Fruit fly (Drosophila melanogaster): ENCODE results near the gene CG14073.

The CG14073 gene

DNA sequence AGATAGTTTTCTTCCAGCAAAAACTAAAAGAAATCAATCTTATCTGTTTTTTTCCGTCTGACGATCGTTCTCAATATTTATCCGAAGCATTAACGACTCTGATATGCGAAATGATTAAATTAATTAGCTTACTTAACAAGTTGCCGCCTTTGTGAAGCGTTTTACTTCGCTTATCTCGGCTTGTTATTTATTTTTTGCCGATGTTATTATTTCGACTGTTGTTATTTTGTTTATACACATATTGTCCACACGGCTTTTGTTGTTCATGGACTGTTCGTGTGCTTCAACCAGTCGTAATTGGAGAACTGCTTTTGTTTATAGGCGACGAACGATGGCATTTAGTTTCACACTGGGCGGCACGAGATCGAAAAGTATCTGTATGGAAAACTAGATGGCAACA lies 12.8 kb upstream of the CG14073 start (continued):
- no peak for TF ChIP-seq CG8119 (GFP tag; IDR thresholded peaks at IDR 0.05)
- TF ChIP-seq CG11902 (GFP tag; optimal IDR thresholded peaks at IDR 0.05), result no peak
- TF ChIP-seq ss (GFP tag; optimal IDR thresholded peaks at IDR 0.05), result peak in 1 of 2 experiments; percentile 0
- TF ChIP-seq acj6 (GFP tag; optimal IDR thresholded peaks at IDR 0.05), result no peak
- no peak for TF ChIP-seq CG11762 (GFP tag; optimal IDR thresholded peaks at IDR 0.05; ENCODE audit: insufficient read depth)
- no peak for TF ChIP-seq CG7368 (GFP tag; optimal IDR thresholded peaks at IDR 0.05)

DNA sequence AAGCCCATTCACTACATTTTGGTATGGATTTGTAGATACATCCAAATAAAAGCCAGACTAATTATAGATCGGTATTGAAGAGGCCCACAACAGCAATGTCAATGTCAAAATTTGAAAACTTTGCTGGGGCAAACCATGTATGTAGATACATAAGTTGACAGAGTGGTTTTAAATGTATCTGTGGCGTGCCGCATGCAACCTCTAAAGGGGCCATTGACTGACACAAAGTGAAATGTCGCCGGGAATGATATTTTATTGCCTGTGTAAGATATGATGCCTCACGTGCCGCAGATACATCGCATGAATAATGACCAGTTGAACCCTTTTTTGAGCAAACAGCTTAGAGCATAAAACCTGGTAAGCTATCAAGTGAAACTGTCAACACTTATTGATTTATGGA lies 12.2 kb upstream of the CG14073 start:
- TF ChIP-seq topi (GFP tag; optimal IDR thresholded peaks at IDR 0.05) (no peak), fd59A (GFP tag; optimal IDR thresholded peaks at IDR 0.05) (no peak), dac (GFP tag; optimal IDR thresholded peaks at IDR 0.05) (no peak), Smox (GFP tag; optimal IDR thresholded peaks at IDR 0.05) (no peak), salr (GFP tag; optimal IDR thresholded peaks at IDR 0.05) (no peak), ss (GFP tag; optimal IDR thresholded peaks at IDR 0.05) (peak in 1 of 2 experiments; percentile 82)

DNA sequence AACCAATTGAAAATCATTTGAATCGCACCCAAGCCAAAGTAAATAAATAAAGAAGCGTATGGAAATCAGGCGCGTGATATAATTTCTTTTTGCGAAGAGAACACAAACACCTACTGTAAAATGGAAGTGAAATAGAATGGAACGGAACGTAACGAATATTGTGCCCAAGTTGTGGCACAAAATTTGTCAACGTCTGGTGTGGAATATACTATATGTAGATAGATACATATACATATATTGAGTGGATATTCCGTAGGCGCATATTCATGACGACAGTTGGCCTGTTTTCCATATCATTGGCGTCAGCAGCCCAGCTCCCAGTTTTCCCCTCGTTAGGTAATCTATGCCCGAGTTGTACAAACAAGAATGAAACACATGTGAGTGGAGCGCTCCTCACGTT lies 11.7 kb upstream of the CG14073 start:
- TF ChIP-seq CG8119 (GFP tag; IDR thresholded peaks at IDR 0.05), result no peak
- TF ChIP-seq CG3919 (GFP tag; optimal IDR thresholded peaks at IDR 0.05), result no peak
- TF ChIP-seq fd59A (GFP tag; optimal IDR thresholded peaks at IDR 0.05), result no peak
- TF ChIP-seq CG11294 (GFP tag; IDR thresholded peaks at IDR 0.05), result no peak
- TF ChIP-seq OdsH (GFP tag; optimal IDR thresholded peaks at IDR 0.05), result no peak
- TF ChIP-seq CG10669 (GFP tag; optimal IDR thresholded peaks at IDR 0.05), result no peak
- no peak for TF ChIP-seq CG6854 (GFP tag; optimal IDR thresholded peaks at IDR 0.05)
- no peak for TF ChIP-seq Smox (GFP tag; optimal IDR thresholded peaks at IDR 0.05)
- TF ChIP-seq salr (GFP tag; optimal IDR thresholded peaks at IDR 0.05), result no peak
- TF ChIP-seq CG34406 (GFP tag; optimal IDR thresholded peaks at IDR 0.05), result no peak
- no peak for TF ChIP-seq CG32006 (GFP tag; optimal IDR thresholded peaks at IDR 0.05)
- TF ChIP-seq Eip93F (GFP tag; optimal IDR thresholded peaks at IDR 0.05), result no peak

DNA sequence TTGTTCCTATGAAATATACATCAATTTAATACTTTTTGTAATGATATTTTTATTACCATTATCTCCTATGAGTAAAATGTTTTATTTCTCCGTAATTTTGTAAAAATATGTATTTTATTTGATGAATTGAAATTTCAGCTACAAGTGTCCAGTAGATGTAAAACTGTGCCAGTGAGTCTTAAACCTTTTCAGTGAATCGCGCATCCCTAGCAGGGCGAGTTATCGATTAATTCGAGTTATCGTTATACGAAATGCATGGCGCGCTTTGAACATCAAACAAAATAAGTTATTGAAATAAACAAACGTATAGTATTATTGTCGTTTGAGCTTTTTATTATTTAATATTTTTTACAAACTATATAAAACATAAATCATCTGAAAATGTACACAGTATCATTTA lies 7.8 kb upstream of the CG14073 start:
- TF ChIP-seq esn (GFP tag; optimal IDR thresholded peaks at IDR 0.05) (peak; percentile 1), CG6808 (GFP tag; optimal IDR thresholded peaks at IDR 0.05) (no peak), Hr4 (GFP tag; optimal IDR thresholded peaks at IDR 0.05) (peak; percentile 10), CG6792 (GFP tag; optimal IDR thresholded peaks at IDR 0.05) (no peak), Sox14 (GFP tag; optimal IDR thresholded peaks at IDR 0.05) (no peak), Eip93F (GFP tag; optimal IDR thresholded peaks at IDR 0.05) (peak; percentile 7), svp (GFP tag) (peak; percentile 34), eg (GFP tag; IDR thresholded peaks at IDR 0.05) (no peak), CG1621 (tag; optimal IDR thresholded peaks at IDR 0.05) (no peak), CG6854 (GFP tag; optimal IDR thresholded peaks at IDR 0.05) (no peak), CG32006 (GFP tag; optimal IDR thresholded peaks at IDR 0.05) (no peak)

DNA sequence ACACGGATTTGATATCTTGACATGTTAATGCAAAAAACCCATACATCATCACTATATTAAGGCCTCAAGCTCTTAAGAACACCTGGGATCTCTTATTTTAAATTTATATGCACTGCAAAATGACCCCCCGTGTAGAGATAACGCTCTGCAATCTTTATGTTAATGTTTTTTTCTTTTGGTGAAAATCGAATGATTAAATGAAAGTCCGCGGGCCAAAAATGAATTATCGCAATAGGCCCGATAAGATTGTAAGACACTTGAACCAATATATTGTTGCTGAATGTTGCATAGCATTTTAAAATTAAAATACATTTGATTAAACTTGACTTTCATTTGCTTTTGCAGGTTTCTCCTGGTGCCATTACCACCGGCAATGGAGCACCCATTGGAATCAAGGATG lies 5.5 kb upstream of the CG14073 start:
- peak; percentile 94 for TF ChIP-seq svp (GFP tag)
- peak; percentile 68 for TF ChIP-seq vri (GFP tag; optimal IDR thresholded peaks at IDR 0.05)
- TF ChIP-seq Eip93F (GFP tag; optimal IDR thresholded peaks at IDR 0.05), result peak; percentile 56
- TF ChIP-seq eg (GFP tag; IDR thresholded peaks at IDR 0.05), result no peak
- TF ChIP-seq CG8632 (GFP tag; optimal IDR thresholded peaks at IDR 0.05), result no peak

DNA sequence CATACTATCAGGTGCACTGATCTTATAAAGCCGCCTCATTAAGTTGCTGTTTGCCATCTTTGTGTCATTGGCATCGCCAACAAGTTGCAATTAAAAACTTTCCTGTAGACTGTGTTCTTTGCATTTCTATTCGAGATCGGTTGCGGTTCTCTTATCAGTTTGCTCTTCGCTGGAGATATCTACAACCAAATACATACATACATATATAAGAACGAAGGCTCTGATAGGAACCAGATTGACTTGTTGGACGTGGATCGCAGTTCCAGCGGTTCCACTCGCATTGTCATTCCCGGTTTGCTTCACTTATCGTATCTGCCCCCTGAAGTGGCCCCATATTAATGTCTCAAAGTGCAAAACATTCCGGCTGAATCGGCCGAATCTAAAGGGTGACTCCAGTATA lies 4.4 kb upstream of the CG14073 start:
- TF ChIP-seq Ets96B (tag; optimal IDR thresholded peaks at IDR 0.05), result no peak
- TF ChIP-seq Eip78C (GFP tag), result peak; percentile 44
- peak; percentile 25 for TF ChIP-seq CG9139 (GFP tag; optimal IDR thresholded peaks at IDR 0.05)
- no peak for TF ChIP-seq cyc (GFP tag; optimal IDR thresholded peaks at IDR 0.05)
- peak; percentile 32 for TF ChIP-seq vri (GFP tag; optimal IDR thresholded peaks at IDR 0.05)
- TF ChIP-seq OdsH (GFP tag; optimal IDR thresholded peaks at IDR 0.05), result no peak
- peak; percentile 88 for TF ChIP-seq svp (GFP tag)
- no peak for TF ChIP-seq CG8632 (GFP tag; optimal IDR thresholded peaks at IDR 0.05)
- peak in 1 of 2 experiments; percentile 38 for TF ChIP-seq ss (GFP tag; optimal IDR thresholded peaks at IDR 0.05)
- TF ChIP-seq topi (GFP tag; optimal IDR thresholded peaks at IDR 0.05), result no peak
- TF ChIP-seq CG6276 (GFP tag; optimal IDR thresholded peaks at IDR 0.05), result peak; percentile 29
